Worm (Caenorhabditis elegans): ENCODE results near the gene prdm-14.

Gene prdm-14

DNA sequence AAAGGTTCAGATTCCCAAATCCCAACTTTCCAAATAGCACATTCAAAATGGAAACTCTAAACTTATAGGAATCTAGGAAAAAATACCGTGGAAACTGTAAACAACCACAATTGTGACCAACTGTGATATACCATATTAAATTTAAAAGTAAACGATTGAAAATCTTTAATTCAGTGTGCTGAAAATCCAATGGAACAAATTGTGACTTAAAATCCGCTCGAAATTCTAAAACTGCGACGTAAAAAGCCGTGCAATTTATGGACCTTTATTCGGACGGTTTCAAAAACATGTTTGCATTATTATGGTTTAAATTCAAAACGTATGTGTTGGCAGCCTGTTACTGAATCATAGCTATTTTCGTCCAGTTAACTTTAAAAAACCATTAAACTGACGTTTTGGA, 22.2 kb upstream of the prdm-14 start:
- peak in 1 of 2 experiments; percentile 95 for TF ChIP-seq unc-62 (GFP tag; optimal IDR thresholded peaks at IDR 0.05 in 1 of 2)
- TF ChIP-seq unc-62 (tag; optimal IDR thresholded peaks at IDR 0.05): no peak
- TF ChIP-seq vab-7 (GFP tag; IDR thresholded peaks at IDR 0.05): no peak

DNA sequence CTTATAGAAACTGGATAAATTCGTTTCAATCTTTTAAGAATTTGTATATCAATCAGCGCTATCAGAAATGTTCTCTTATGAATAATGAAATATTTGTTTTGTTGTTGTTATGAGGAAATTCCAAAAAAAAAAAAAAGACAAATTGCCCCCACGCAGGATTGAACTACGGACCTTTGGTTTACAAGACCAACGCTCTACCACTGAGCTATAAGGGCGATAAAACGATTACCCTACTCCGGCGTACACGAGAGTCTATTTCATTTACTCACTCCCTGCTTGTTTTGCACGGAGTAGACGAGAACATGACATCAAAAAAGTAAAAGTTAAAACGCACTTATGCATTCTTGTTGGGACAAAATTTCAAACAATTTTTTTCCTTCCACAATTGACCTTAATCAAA, 21.7 kb upstream of the prdm-14 start:
- TF ChIP-seq nhr-111 (GFP tag; optimal IDR thresholded peaks at IDR 0.05) (peak; percentile 25), F10B5.3 (tag; optimal IDR thresholded peaks at IDR 0.05) (peak; percentile 31), nhr-48 (tag; optimal IDR thresholded peaks at IDR 0.05) (peak; percentile 56), zip-11 (GFP tag; IDR thresholded peaks at IDR 0.05) (peak; percentile 88; the same call in 1 of the 2 replicates), dmd-8 (GFP tag; IDR thresholded peaks at IDR 0.05) (peak; percentile 93), lin-39 (tag; optimal IDR thresholded peaks at IDR 0.05) (no peak), madf-5 (GFP tag; IDR thresholded peaks at IDR 0.05) (peak; percentile 60 to 89; a peak in 3 of 4 replicates), aha-1 (tag) (peak; percentile 95), lin-29 (GFP tag; IDR thresholded peaks at IDR 0.05) (0 out of 2 replicates have a peak, but pooled peaks have one; percentile 67), dmd-9 (GFP tag; IDR thresholded peaks at IDR 0.05) (0 out of 2 replicates have a peak, but pooled peaks have one; percentile 34), arid-1 (GFP tag; conservative IDR thresholded peaks at IDR 0.05) (peak; percentile 89), dve-1 (tag; optimal IDR thresholded peaks at IDR 0.05; ENCODE audit: insufficient read depth) (no peak), D1046.2 (GFP tag; IDR thresholded peaks at IDR 0.05) (no peak), unc-130 (GFP tag; optimal IDR thresholded peaks at IDR 0.05) (peak; percentile 21), saeg-2 (GFP tag; IDR thresholded peaks at IDR 0.05) (peak; percentile 56; the same call in 1 of the 2 replicates), daf-19 (GFP tag; conservative IDR thresholded peaks at IDR 0.05) (peak; percentile 93), F26F4.8 (GFP tag; conservative IDR thresholded peaks at IDR 0.05) (peak; percentile 92), hmg-1.1 (GFP tag; IDR thresholded peaks at IDR 0.05) (peak; percentile 68), dmd-6 (GFP tag; IDR thresholded peaks at IDR 0.05) (peak; percentile 54), zfp-2 (tag; optimal IDR thresholded peaks at IDR 0.05) (peak; percentile 36), vab-7 (GFP tag; IDR thresholded peaks at IDR 0.05) (peak; percentile 84), ceh-82 (tag; optimal IDR thresholded peaks at IDR 0.05) (no peak), zip-2 (tag; optimal IDR thresholded peaks at IDR 0.05) (no peak), Y5F2A.4 (GFP tag; optimal IDR thresholded peaks at IDR 0.05) (peak; percentile 34), Y75B8A.6 (GFP tag; IDR thresholded peaks at IDR 0.05) (peak; percentile 81; the same call in 1 of the 2 replicates), snpc-1.2 (GFP tag; IDR thresholded peaks at IDR 0.05) (peak; percentile 94), ceh-44 (GFP tag; IDR thresholded peaks at IDR 0.05) (peak; percentile 76), daf-16 (GFP tag; optimal IDR thresholded peaks at IDR 0.05) (peak; percentile 27 to 84), daf-16 (tag; optimal IDR thresholded peaks at IDR 0.05) (peak; percentile 60), sdz-12 (GFP tag; optimal IDR thresholded peaks at IDR 0.05) (peak; percentile 1), F37D6.2 (tag; optimal IDR thresholded peaks at IDR 0.05) (peak; percentile 4), ctbp-1 (GFP tag; IDR thresholded peaks at IDR 0.05) (peak; percentile 85), ceh-20 (GFP tag; IDR thresholded peaks at IDR 0.05) (peak; percentile 18; the same call in 1 of the 2 replicates), gei-8 (GFP tag; optimal IDR thresholded peaks at IDR 0.05) (peak; percentile 50), lin-13 (GFP tag; optimal IDR thresholded peaks at IDR 0.05) (no peak), nhr-6 (tag; optimal IDR thresholded peaks at IDR 0.05) (peak; percentile 8), tag-97 (GFP tag; IDR thresholded peaks at IDR 0.05) (no peak), lin-1 (GFP tag; IDR thresholded peaks at IDR 0.05) (peak; percentile 79), F44E2.7 (GFP tag; IDR thresholded peaks at IDR 0.05) (peak; percentile 94), tra-1 (GFP tag; IDR thresholded peaks at IDR 0.05) (peak; percentile 90), rbr-2 (tag; optimal IDR thresholded peaks at IDR 0.05) (peak; percentile 56), pqm-1 (tag; optimal IDR thresholded peaks at IDR 0.05) (no peak), lir-3 (tag; optimal IDR thresholded peaks at IDR 0.05) (peak; percentile 86), unc-39 (tag; optimal IDR thresholded peaks at IDR 0.05) (no peak), F49E8.2 (tag; optimal IDR thresholded peaks at IDR 0.05; ENCODE audit: borderline replicate concordance) (peak; percentile 71), ztf-7 (tag; optimal IDR thresholded peaks at IDR 0.05) (peak; percentile 63), spr-1 (tag; optimal IDR thresholded peaks at IDR 0.05) (peak; percentile 68)

Measured in whole organism, L4 larva.